Worm (Caenorhabditis elegans): Measurements from ENCODE around the gene T10B10.4.

- TF ChIP-seq jun-1 (tag; optimal IDR thresholded peaks at IDR 0.05) (no peak), tbx-2 (tag; optimal IDR thresholded peaks at IDR 0.05) (peak; percentile 10), ceh-82 (tag; optimal IDR thresholded peaks at IDR 0.05) (no peak), C04F5.9 (tag; optimal IDR thresholded peaks at IDR 0.05) (no peak), lin-13 (GFP tag; optimal IDR thresholded peaks at IDR 0.05) (no peak), ztf-11 (tag; optimal IDR thresholded peaks at IDR 0.05) (no peak), fos-1 (tag; optimal IDR thresholded peaks at IDR 0.05) (no peak), lsy-2 (tag; optimal IDR thresholded peaks at IDR 0.05) (peak in 1 of 2 experiments; percentile 1), nhr-237 (tag; optimal IDR thresholded peaks at IDR 0.05) (no peak), zag-1 (tag; optimal IDR thresholded peaks at IDR 0.05) (no peak), ztf-4 (tag; optimal IDR thresholded peaks at IDR 0.05) (no peak), fkh-10 (GFP tag; optimal IDR thresholded peaks at IDR 0.05) (no peak)
These were observed 35.3 kb downstream of the T10B10.4 start for ce11 chrX:15225180-15225724.
